Fruit fly (Drosophila melanogaster) whole organism, embryonic: ENCODE results near the gene CG33269.

ENCODE experiments used
- Bdp1 ChIP-seq: fragments of 200-800 bp; sonication (Bioruptor generic); optimal IDR thresholded peaks from 3 replicates; lab custom pipeline; 2016; ENCODE audit warnings: missing biosample characterization, missing genetic modification characterization
- Blimp-1 ChIP-seq: fragments of 200-800 bp; sonication (Bioruptor generic); optimal IDR thresholded peaks from 3 replicates; lab custom pipeline; 2018; ENCODE audit warnings: missing biosample characterization, missing genetic modification characterization, mild to moderate bottlenecking, moderate library complexity, missing genetic modification reagents
- C15 ChIP-seq: fragments of 200-800 bp; sonication (Bioruptor generic); IDR thresholded peaks from 3 replicates; pipeline ENCODE4 v1.3.6; 2022; ENCODE audit warnings: missing biosample characterization, missing genetic modification characterization
- CG10147 ChIP-seq: fragments of 200-800 bp; sonication (Bioruptor generic); optimal IDR thresholded peaks from 2 replicates; lab custom pipeline; 2019; ENCODE audit warnings: missing biosample characterization, mild to moderate bottlenecking, missing genetic modification characterization, moderate library complexity
- CG10267 ChIP-seq: fragments of 200-800 bp; sonication (Bioruptor generic); optimal IDR thresholded peaks from 2 replicates; lab custom pipeline; 2018; ENCODE audit warnings: missing biosample characterization, mild to moderate bottlenecking, missing genetic modification characterization, moderate library complexity
- CG10366 ChIP-seq: fragments of 200-800 bp; sonication (Bioruptor generic); IDR thresholded peaks from 2 replicates; pipeline ENCODE4 v1.3.6; 2022; ENCODE audit warnings: missing biosample characterization, missing genetic modification characterization
- CG10979 ChIP-seq: fragments of 200-800 bp; sonication (Bioruptor generic); optimal IDR thresholded peaks from 2 replicates; lab custom pipeline; 2018; ENCODE audit warnings: missing biosample characterization, mild to moderate bottlenecking, missing genetic modification characterization, moderate library complexity
- CG11085 ChIP-seq: fragments of 200-800 bp; sonication (Bioruptor generic); IDR thresholded peaks from 2 replicates; pipeline ENCODE4 v1.3.6; 2022; ENCODE audit warnings: missing biosample characterization, missing genetic modification characterization
- CG12236 ChIP-seq: fragments of 200-800 bp; sonication (Bioruptor generic); optimal IDR thresholded peaks from 2 replicates; lab custom pipeline; 2016; ENCODE audit warnings: missing biosample characterization, missing genetic modification characterization
- CG1233 ChIP-seq: fragments of 200-800 bp; sonication (Bioruptor generic); optimal IDR thresholded peaks from 4 replicates; lab custom pipeline; 2018; ENCODE audit warnings: missing biosample characterization, mild to moderate bottlenecking, missing genetic modification characterization
- CG12744 ChIP-seq: fragments of 200-800 bp; sonication (Bioruptor generic); optimal IDR thresholded peaks from 2 replicates; lab custom pipeline; 2016; ENCODE audit warnings: missing biosample characterization, missing genetic modification characterization
- CG14965 ChIP-seq: fragments of 200-800 bp; sonication (Bioruptor generic); optimal IDR thresholded peaks from 2 replicates; lab custom pipeline; 2016; ENCODE audit warnings: missing biosample characterization, missing genetic modification characterization, borderline replicate concordance
- CG15073 ChIP-seq: fragments of 200-800 bp; sonication (Bioruptor generic); optimal IDR thresholded peaks from 2 replicates; lab custom pipeline; 2016; ENCODE audit warnings: missing biosample characterization, missing genetic modification characterization
- CG17186 ChIP-seq: fragments of 200-800 bp; sonication (Bioruptor generic); optimal IDR thresholded peaks from 3 replicates; lab custom pipeline; 2017; ENCODE audit warnings: missing biosample characterization, missing genetic modification reagents, missing genetic modification characterization
- CG1792 ChIP-seq: fragments of 200-800 bp; sonication (Bioruptor generic); optimal IDR thresholded peaks from 2 replicates; lab custom pipeline; 2016; ENCODE audit warnings: missing biosample characterization, missing genetic modification characterization
- CG31224 ChIP-seq: fragments of 200-800 bp; sonication (Bioruptor generic); IDR thresholded peaks from 2 replicates; pipeline ENCODE4 v1.3.6; 2022; ENCODE audit warnings: missing biosample characterization, missing genetic modification characterization
- CG32767 ChIP-seq: fragments of 200-800 bp; sonication (Bioruptor generic); IDR thresholded peaks from 2 replicates; pipeline ENCODE4 v1.3.6; 2022; ENCODE audit warnings: missing biosample characterization, missing genetic modification characterization
- CG3847 ChIP-seq: fragments of 200-800 bp; sonication (Bioruptor generic); IDR thresholded peaks from 2 replicates; pipeline ENCODE4 v1.3.6; 2022; ENCODE audit warnings: missing biosample characterization, missing genetic modification characterization
- CG7839 ChIP-seq: fragments of 200-800 bp; sonication (Bioruptor generic); optimal IDR thresholded peaks from 3 replicates; lab custom pipeline; 2018; ENCODE audit warnings: missing biosample characterization, mild to moderate bottlenecking, missing genetic modification characterization, moderate library complexity
- CG8765 ChIP-seq: fragments of 200-800 bp; sonication (Bioruptor generic); IDR thresholded peaks from 2 replicates; pipeline ENCODE4 v1.3.6; 2022; ENCODE audit warnings: missing biosample characterization, missing genetic modification characterization
- D ChIP-seq, 2 experiments: fragments of 200-800 bp in 1 of 2; fragments of >200 bp in 1 of 2; sonication (Bioruptor generic) in 1 of 2; optimal IDR thresholded peaks; 2 replicates in 1 of 2; 3 replicates in 1 of 2; lab custom pipeline; 2017; ENCODE audit warnings: mild to moderate bottlenecking in 1 of 2, missing biosample characterization in 1 of 2, missing genetic modification characterization in 1 of 2, missing genetic modification reagents in 1 of 2
- Dip3 ChIP-seq: fragments of 200-800 bp; sonication (Bioruptor generic); optimal IDR thresholded peaks from 3 replicates; lab custom pipeline; 2016; ENCODE audit warnings: missing biosample characterization, missing genetic modification characterization
- Dll ChIP-seq: fragments of 200-800 bp; sonication (Bioruptor generic); IDR thresholded peaks from 4 replicates; pipeline ENCODE4 v1.3.6; 2022; ENCODE audit warnings: missing biosample characterization, missing genetic modification characterization; ENCODE audit not compliant: partially characterized antibody
- MESR4 ChIP-seq: fragments of 200-800 bp; sonication (Bioruptor generic); optimal IDR thresholded peaks from 2 replicates; lab custom pipeline; 2018; ENCODE audit warnings: missing biosample characterization, mild to moderate bottlenecking, missing genetic modification characterization, moderate library complexity
- Mad ChIP-seq: fragments of 200-800 bp; sonication (Bioruptor generic); optimal IDR thresholded peaks from 2 replicates; lab custom pipeline; 2016; ENCODE audit warnings: missing biosample characterization, missing genetic modification characterization
- Mes4 ChIP-seq: fragments of 200-800 bp; sonication (Bioruptor generic); optimal IDR thresholded peaks from 2 replicates; lab custom pipeline; 2016; ENCODE audit warnings: missing biosample characterization, missing genetic modification characterization
- amos ChIP-seq: fragments of 200-800 bp; sonication (Bioruptor generic); IDR thresholded peaks from 2 replicates; pipeline ENCODE4 v1.3.6; 2022; ENCODE audit warnings: missing biosample characterization, missing genetic modification characterization; ENCODE audit not compliant: partially characterized antibody
- ase ChIP-seq: fragments of 200-800 bp; sonication (Bioruptor generic); IDR thresholded peaks from 3 replicates; pipeline ENCODE4 v1.3.6; 2022; ENCODE audit warnings: missing biosample characterization, missing genetic modification characterization
- bab2 ChIP-seq: fragments of 200-800 bp; sonication (Bioruptor generic); optimal IDR thresholded peaks from 2 replicates; lab custom pipeline; 2016; ENCODE audit warnings: missing biosample characterization, missing genetic modification characterization
- bowl ChIP-seq: fragments of 200-800 bp; sonication (Bioruptor generic); IDR thresholded peaks from 2 replicates; pipeline ENCODE4 v1.3.6; 2022; ENCODE audit warnings: missing biosample characterization, missing genetic modification characterization
- corto ChIP-seq: fragments of 200-800 bp; sonication (Bioruptor generic); optimal IDR thresholded peaks from 2 replicates; lab custom pipeline; 2016; ENCODE audit warnings: missing biosample characterization, mild to moderate bottlenecking, missing genetic modification characterization, moderate library complexity
- dan ChIP-seq: fragments of 200-800 bp; sonication (Bioruptor generic); IDR thresholded peaks from 2 replicates; pipeline ENCODE4 v1.3.6; 2022; ENCODE audit warnings: missing biosample characterization, missing genetic modification characterization
- ems ChIP-seq: fragments of 200-800 bp; sonication (Bioruptor generic); optimal IDR thresholded peaks from 3 replicates; lab custom pipeline; 2016; ENCODE audit warnings: missing biosample characterization, missing genetic modification characterization
- ewg ChIP-seq: fragments of 200-800 bp; sonication (Bioruptor generic); optimal IDR thresholded peaks from 3 replicates; lab custom pipeline; 2017; ENCODE audit warnings: mild to moderate bottlenecking, missing biosample characterization, missing genetic modification reagents, missing genetic modification characterization
- klu ChIP-seq: fragments of 200-800 bp; sonication (Bioruptor generic); IDR thresholded peaks from 2 replicates; pipeline ENCODE4 v1.3.6; 2022; ENCODE audit warnings: missing biosample characterization, missing genetic modification characterization
- kni ChIP-seq: fragments of 200-800 bp; sonication (Bioruptor generic); optimal IDR thresholded peaks from 3 replicates; lab custom pipeline; 2017; ENCODE audit warnings: mild to moderate bottlenecking, missing biosample characterization, missing genetic modification reagents, missing genetic modification characterization
- nau ChIP-seq: fragments of 200-800 bp; sonication (Bioruptor generic); optimal IDR thresholded peaks from 3 replicates; lab custom pipeline; 2017; ENCODE audit warnings: missing biosample characterization, mild to moderate bottlenecking, missing genetic modification characterization, missing genetic modification reagents
- nom ChIP-seq: fragments of 200-800 bp; sonication (Bioruptor generic); optimal IDR thresholded peaks from 2 replicates; lab custom pipeline; 2017; ENCODE audit warnings: missing biosample characterization, missing genetic modification characterization, mild to moderate bottlenecking, moderate library complexity, missing genetic modification reagents
- org-1 ChIP-seq: fragments of 200-800 bp; sonication (Bioruptor generic); optimal IDR thresholded peaks from 2 replicates; lab custom pipeline; 2017; ENCODE audit warnings: missing biosample characterization, missing genetic modification characterization
- pita ChIP-seq: fragments of 200-800 bp; sonication (Bioruptor generic); optimal IDR thresholded peaks from 2 replicates; lab custom pipeline; 2017; ENCODE audit warnings: missing biosample characterization, mild to moderate bottlenecking, missing genetic modification characterization
- sna ChIP-seq: fragments of 200-800 bp; sonication (Bioruptor generic); IDR thresholded peaks from 2 replicates; pipeline ENCODE4 v1.3.6; 2022; ENCODE audit warnings: missing biosample characterization, missing genetic modification characterization; ENCODE audit not compliant: partially characterized antibody
- so ChIP-seq: fragments of 200-800 bp; sonication (Bioruptor generic); IDR thresholded peaks from 3 replicates; pipeline ENCODE4 v1.3.6; 2022; ENCODE audit warnings: missing biosample characterization, missing genetic modification characterization
- toy ChIP-seq: fragments of 200-800 bp; sonication (Bioruptor generic); IDR thresholded peaks from 2 replicates; pipeline ENCODE4 v1.3.6; 2022; ENCODE audit warnings: missing biosample characterization, missing genetic modification characterization
- trh ChIP-seq: fragments of 200-800 bp; sonication (Bioruptor generic); optimal IDR thresholded peaks from 2 replicates; lab custom pipeline; 2016; ENCODE audit warnings: missing biosample characterization, missing genetic modification characterization
- tx ChIP-seq: fragments of 200-800 bp; sonication (Bioruptor generic); optimal IDR thresholded peaks from 2 replicates; lab custom pipeline; 2016; ENCODE audit warnings: missing biosample characterization, missing genetic modification characterization
- unpg ChIP-seq: fragments of 200-800 bp; sonication (Bioruptor generic); optimal IDR thresholded peaks from 3 replicates; lab custom pipeline; 2018; ENCODE audit warnings: missing biosample characterization, mild to moderate bottlenecking, missing genetic modification characterization, moderate library complexity
- wek ChIP-seq: fragments of 200-800 bp; sonication (Bioruptor generic); optimal IDR thresholded peaks from 3 replicates; lab custom pipeline; 2018; ENCODE audit warnings: missing biosample characterization, mild to moderate bottlenecking, missing genetic modification characterization, moderate library complexity
- zfh1 ChIP-seq: fragments of 200-800 bp; sonication (Bioruptor generic); IDR thresholded peaks from 3 replicates; pipeline ENCODE4 v1.3.6; 2022; ENCODE audit warnings: missing biosample characterization, missing genetic modification characterization

CG33269 gene

dm6 chr3L:11587720-11588580 lies 6.0 kb upstream of the CG33269 start, which contains the start of gene rt (continued):
- TF ChIP-seq Bdp1 (GFP tag; lab: Kevin White, UChicago) (no peak), CG32767 (GFP tag; lab: Robert Waterston, UW) (peak; percentile 50; the same call in 1 of the 2 replicates), zfh1 (peak; percentile 67), CG17186 (GFP tag; lab: Kevin White, UChicago) (no peak), kni (GFP tag; lab: Kevin White, UChicago) (peak; percentile 40), CG1792 (GFP tag; lab: Kevin White, UChicago) (no peak), Blimp-1 (GFP tag; lab: Kevin White, UChicago) (peak; percentile 15), CG12744 (no peak), CG10267 (peak; percentile 62), sna (GFP tag; lab: Robert Waterston, UW) (no peak), CG11085 (GFP tag; lab: Robert Waterston, UW) (no peak), unpg (peak; percentile 71), CG10147 (GFP tag; lab: Kevin White, UChicago) (no peak), nom (GFP tag; lab: Kevin White, UChicago) (no peak), bab2 (peak; percentile 14), Mad (GFP tag; lab: Kevin White, UChicago) (peak; percentile 27), klu (no peak), CG10979 (tag; lab: Kevin White, UChicago) (peak; percentile 81), D (optimal IDR thresholded peaks at IDR 0.05; lab: Kevin White, UChicago) (no peak), D (GFP tag; optimal IDR thresholded peaks at IDR 0.05; lab: Kevin White, UChicago) (peak; percentile 57), ems (GFP tag; lab: Kevin White, UChicago) (peak; percentile 27), Dip3 (GFP tag; lab: Kevin White, UChicago) (no peak), CG7839 (tag; lab: Kevin White, UChicago) (peak; percentile 65), CG3847 (peak; percentile 36; the same call in 1 of the 2 replicates), pita (GFP tag; lab: Kevin White, UChicago) (no peak), wek (no peak), Mes4 (GFP tag; lab: Kevin White, UChicago) (no peak), toy (GFP tag; lab: Robert Waterston, UW) (no peak), MESR4 (GFP tag; lab: Kevin White, UChicago) (no peak), nau (GFP tag; lab: Kevin White, UChicago) (peak; percentile 33), C15 (GFP tag; lab: Robert Waterston, UW) (no peak), CG15073 (GFP tag; lab: Kevin White, UChicago) (no peak), ewg (peak; percentile 72), org-1 (GFP tag; lab: Kevin White, UChicago) (peak; percentile 46), dan (GFP tag; lab: Robert Waterston, UW) (no peak), CG12236 (GFP tag; lab: Kevin White, UChicago) (no peak), Dll (GFP tag; lab: Robert Waterston, UW) (no peak), amos (no peak), CG10366 (GFP tag; lab: Robert Waterston, UW) (0 out of 2 replicates have a peak, but pooled peaks have one; percentile 16), trh (no peak), CG8765 (GFP tag; lab: Robert Waterston, UW) (no peak), corto (GFP tag; lab: Kevin White, UChicago) (no peak), tx (GFP tag; lab: Kevin White, UChicago) (no peak), CG14965 (GFP tag; lab: Kevin White, UChicago) (no peak), CG1233 (GFP tag; lab: Kevin White, UChicago) (peak; percentile 22), ase (0 out of 3 replicates have a peak, but pooled peaks have one; percentile 47), bowl (GFP tag; lab: Robert Waterston, UW) (no peak), so (GFP tag; lab: Robert Waterston, UW) (no peak), CG31224 (GFP tag; lab: Robert Waterston, UW) (peak; percentile 29; the same call in 1 of the 2 replicates)
